Fruit fly (Drosophila melanogaster) whole organism: ENCODE results near the gene Calx.

ENCODE experiments used
- CG8478 ChIP-seq: fragments of >200 bp; optimal IDR thresholded peaks from 2 replicates; lab custom pipeline; 2018; ENCODE audit warnings: inconsistent platforms
- Dll ChIP-seq: fragments of >200 bp; optimal IDR thresholded peaks from 2 replicates; lab custom pipeline; 2017
- EcR ChIP-seq, 2 experiments: fragments of >200 bp; optimal IDR thresholded peaks; 2 replicates each; lab custom pipeline; 2017; ENCODE audit warnings: missing biosample characterization in 2 of 2, missing genetic modification characterization in 2 of 2, missing genetic modification reagents in 2 of 2
- pan ChIP-seq: fragments of >200 bp; optimal IDR thresholded peaks from 2 replicates; lab custom pipeline; 2017
- psq ChIP-seq: fragments of >200 bp; optimal IDR thresholded peaks from 2 replicates; lab custom pipeline; 2017
- usp ChIP-seq: fragments of >200 bp; optimal IDR thresholded peaks from 2 replicates; lab custom pipeline; 2017; ENCODE audit warnings: missing biosample characterization, missing genetic modification characterization, mixed read lengths

Gene Calx

DNA sequence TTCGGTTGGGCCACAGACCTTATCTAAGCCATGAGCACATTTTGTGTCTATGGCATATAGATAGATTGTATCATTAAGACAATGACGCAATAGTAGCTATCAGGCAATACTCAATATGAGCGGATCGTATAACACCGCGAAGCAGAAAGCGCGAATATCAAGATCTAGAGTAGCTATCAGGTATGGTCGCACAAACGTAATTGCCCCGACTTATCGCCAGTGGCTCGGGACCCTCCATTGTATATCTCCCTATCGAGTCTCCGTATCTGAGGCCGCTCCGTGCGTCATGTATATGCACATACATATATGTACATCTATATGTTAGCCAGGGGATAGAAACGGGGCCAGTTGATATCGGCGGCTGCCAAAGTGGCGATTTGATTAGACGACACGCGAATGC, 7.6 kb downstream of the Calx start:
- no peak for TF ChIP-seq Dll (lab: Kevin White, UChicago)
- TF ChIP-seq usp (GFP tag; lab: Kevin White, UChicago), result no peak
- no peak for TF ChIP-seq pan
- no peak for TF ChIP-seq psq (lab: Kevin White, UChicago)
- TF ChIP-seq CG8478, result no peak
- no peak for TF ChIP-seq EcR (GFP tag; optimal IDR thresholded peaks at IDR 0.05; lab: Kevin White, UChicago)

DNA sequence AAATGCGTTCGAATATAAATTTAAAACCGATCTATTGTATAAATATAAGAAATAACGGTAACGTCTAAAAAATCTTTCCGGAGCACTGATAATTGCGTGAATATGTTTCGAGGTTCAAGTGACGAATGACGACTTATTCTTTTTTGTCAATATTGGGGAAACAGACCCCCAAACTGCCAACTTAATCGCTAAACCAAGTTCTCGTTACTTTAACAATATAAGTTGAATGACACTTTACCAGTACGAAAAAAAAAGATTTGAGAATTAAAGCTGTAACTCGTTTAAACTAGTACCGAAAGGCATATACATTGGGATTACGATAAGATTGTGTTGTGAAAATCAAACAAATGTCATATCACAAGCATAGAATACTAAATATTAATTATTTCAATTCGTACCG, 9.9 kb downstream of the Calx start, which contains the start of gene CG43446:
CG43446 (minus strand) TSS at position 101 of the 400 bp plus-strand sequence.
- no peak for TF ChIP-seq CG8478
- TF ChIP-seq EcR (GFP tag; optimal IDR thresholded peaks at IDR 0.05; lab: Kevin White, UChicago), result no peak
- no peak for TF ChIP-seq usp (GFP tag; lab: Kevin White, UChicago)
- TF ChIP-seq Dll (lab: Kevin White, UChicago), result no peak
- TF ChIP-seq psq (lab: Kevin White, UChicago), result no peak
- no peak for TF ChIP-seq pan

DNA sequence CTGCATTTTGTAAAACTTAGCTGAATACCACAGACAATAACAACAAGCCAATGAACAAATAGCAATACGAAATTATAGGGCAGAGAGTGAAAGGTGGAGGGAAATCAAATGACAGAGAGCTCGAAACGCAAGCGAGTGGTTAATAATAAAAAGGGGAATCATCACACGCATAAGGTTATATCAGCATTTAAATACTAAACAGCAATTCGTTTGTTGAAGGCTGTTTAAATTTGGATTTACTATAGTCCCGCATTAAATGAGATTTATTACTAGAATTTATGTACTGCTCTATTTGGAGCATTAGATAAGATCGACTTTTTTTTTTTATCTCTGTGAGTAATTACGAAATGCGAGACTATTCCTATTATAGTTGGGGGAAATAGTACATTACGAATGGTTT, 10.6 kb downstream of the Calx start:
- TF ChIP-seq usp (GFP tag; lab: Kevin White, UChicago) (no peak), Dll (lab: Kevin White, UChicago) (no peak), pan (no peak), EcR (GFP tag; optimal IDR thresholded peaks at IDR 0.05; lab: Kevin White, UChicago) (no peak), psq (lab: Kevin White, UChicago) (no peak), CG8478 (no peak)

DNA sequence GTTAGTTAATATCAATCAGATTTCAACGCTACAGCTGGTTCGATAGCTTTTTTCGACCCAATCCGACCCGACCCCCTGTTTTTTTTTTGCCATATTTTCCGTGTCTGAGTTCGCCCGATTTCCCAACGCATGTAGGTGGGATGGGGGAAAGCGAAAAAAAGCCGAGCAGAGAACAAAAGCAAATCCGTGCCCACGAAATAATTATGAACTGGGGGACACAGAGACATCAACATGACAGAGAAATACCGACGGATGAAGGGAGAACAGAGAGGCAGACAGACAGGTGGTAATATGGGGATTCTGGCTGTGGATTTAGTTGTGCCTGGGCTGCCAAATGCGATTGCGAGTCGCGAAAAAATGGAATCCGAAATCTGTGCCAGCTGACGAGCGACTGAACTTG, 11.1 kb downstream of the Calx start:
- no peak for TF ChIP-seq CG8478
- no peak for TF ChIP-seq pan
- TF ChIP-seq EcR (GFP tag; optimal IDR thresholded peaks at IDR 0.05; lab: Kevin White, UChicago), result no peak
- no peak for TF ChIP-seq psq (lab: Kevin White, UChicago)
- TF ChIP-seq Dll (lab: Kevin White, UChicago), result no peak
- no peak for TF ChIP-seq usp (GFP tag; lab: Kevin White, UChicago)

DNA sequence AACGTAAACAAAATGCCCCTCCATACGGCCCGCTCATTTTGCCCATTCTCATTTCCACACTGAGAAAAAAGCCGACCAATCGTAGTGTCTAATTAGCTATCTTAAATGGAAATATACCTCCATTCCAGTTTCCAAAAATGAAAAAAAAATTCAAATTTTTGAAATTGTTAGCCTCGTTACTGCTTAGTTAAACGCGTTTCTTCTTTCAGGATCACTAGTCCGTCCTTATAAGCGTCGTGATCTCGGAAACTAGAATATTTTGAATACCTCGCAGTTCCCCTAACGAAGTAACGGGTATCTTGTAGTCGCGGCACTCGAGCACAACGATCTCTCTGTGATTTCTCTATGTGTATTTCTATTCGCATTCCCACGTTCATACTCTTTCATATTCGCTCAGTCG, 11.7 kb downstream of the Calx start:
- TF ChIP-seq psq (lab: Kevin White, UChicago) (no peak), CG8478 (no peak), usp (GFP tag; lab: Kevin White, UChicago) (no peak), pan (no peak), EcR (GFP tag; optimal IDR thresholded peaks at IDR 0.05; lab: Kevin White, UChicago) (no peak), Dll (lab: Kevin White, UChicago) (no peak)

DNA sequence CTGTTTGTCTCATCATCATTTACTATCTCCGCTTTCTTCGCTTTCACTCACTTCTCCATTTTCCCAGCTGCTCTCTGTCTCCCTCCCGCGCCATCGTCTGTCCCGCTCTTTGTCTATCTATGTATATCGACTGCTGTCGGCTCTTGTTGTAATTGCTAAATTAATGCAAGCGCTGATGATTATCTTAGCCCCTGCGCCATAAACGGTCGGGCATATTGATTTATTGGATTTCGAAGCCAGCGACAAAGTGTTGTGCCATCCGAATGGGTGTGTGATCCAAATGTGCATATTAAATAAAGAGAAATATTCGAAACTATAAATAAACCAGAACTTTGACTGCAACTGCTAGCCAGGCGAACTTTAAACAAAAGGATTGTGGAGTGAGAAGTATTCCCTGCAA, 12.4 kb downstream of the Calx start:
- TF ChIP-seq EcR (GFP tag; optimal IDR thresholded peaks at IDR 0.05; lab: Kevin White, UChicago) (no peak), Dll (lab: Kevin White, UChicago) (no peak), psq (lab: Kevin White, UChicago) (no peak), CG8478 (no peak), usp (GFP tag; lab: Kevin White, UChicago) (no peak), pan (no peak)

DNA sequence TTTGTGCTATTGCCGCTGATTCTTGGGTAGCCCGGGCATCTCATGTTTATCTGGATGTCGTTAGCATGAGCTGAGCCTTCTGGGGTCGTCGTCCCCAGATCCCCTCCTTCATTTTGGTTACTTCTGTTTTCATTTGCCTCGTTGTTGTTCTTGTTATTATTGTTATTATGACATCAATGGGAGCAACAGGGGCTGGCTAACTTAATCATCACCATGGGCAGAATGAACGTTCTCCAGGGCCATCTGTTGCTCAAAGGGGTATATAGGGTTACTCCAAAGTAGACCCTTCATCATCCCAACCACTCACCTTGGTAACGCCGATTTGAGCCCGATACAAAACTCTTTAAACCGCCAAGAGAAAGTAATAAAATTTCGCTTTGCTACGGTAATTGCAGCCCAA, 20.3 kb downstream of the Calx start:
- TF ChIP-seq psq (lab: Kevin White, UChicago) (no peak), EcR (GFP tag; optimal IDR thresholded peaks at IDR 0.05; lab: Kevin White, UChicago) (no peak), CG8478 (no peak), pan (no peak), Dll (lab: Kevin White, UChicago) (no peak)

DNA sequence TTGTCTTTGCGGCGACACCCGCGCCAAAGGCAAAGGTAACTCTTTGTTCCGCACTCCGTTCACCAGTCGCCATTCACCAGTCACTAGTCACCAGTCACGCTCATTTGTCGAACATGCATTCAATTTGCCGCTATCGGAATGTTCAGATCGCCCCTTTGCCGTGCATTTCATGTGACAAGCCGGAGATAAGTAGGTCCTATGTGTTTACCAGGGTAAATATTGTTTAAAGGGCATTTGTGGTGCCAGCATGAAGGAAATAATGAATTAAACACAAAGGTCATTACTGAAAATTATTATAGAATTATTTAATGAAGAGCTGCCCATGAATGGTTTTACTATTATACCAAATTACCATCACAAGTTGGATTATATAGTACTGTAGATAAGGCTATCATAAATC, 23.1 kb downstream of the Calx start:
- no peak for TF ChIP-seq pan
- no peak for TF ChIP-seq usp (GFP tag; lab: Kevin White, UChicago)
- TF ChIP-seq EcR (GFP tag; optimal IDR thresholded peaks at IDR 0.05; lab: Kevin White, UChicago), result no peak
- no peak for TF ChIP-seq psq (lab: Kevin White, UChicago)
- no peak for TF ChIP-seq CG8478
- TF ChIP-seq Dll (lab: Kevin White, UChicago), result no peak

DNA sequence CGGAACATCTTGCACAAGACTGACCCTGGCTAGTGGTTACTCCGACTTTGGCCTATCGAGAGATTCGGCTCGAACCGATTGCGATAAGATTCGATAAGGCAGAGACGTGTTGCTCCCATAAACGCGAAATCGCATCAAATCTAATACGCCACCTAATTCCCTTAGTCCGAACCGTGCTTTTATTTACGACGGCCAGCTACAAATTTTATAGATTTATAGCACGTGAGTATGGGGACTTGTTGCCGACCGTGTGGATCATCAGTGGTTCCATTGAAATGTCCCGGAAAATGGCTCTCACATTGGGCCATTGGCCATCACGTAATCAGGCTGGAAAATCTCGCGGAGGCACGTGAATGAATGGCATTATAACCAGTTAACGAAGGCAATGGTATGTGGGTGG, 29.0 kb downstream of the Calx start, which contains the start of gene Alp5:
Alp5 (minus strand) TSS at position 24 of the 400 bp plus-strand sequence.
- no peak for TF ChIP-seq usp (GFP tag; lab: Kevin White, UChicago)
- no peak for TF ChIP-seq CG8478
- TF ChIP-seq EcR (GFP tag; optimal IDR thresholded peaks at IDR 0.05; lab: Kevin White, UChicago), result no peak

DNA sequence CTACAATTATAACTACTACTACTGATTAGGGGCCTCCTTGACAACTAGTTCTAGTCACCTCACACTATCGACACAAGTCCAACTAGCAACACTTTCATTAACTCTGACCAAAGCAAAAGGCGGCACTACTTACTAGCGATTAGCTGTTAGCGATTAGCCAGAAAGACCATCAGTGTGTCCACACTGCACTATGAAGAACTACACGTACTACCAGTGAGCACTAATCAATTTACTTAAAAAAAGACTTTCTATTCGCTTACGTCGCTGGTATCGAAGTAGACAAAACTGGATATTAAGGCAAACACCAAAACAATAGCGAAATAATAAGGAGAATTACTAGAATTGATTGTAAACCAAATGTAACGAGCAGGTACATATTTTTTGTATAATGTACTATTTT, 35.8 kb downstream of the Calx start:
- no peak for TF ChIP-seq pan
- TF ChIP-seq usp (GFP tag; lab: Kevin White, UChicago), result no peak
- no peak for TF ChIP-seq EcR (GFP tag; optimal IDR thresholded peaks at IDR 0.05; lab: Kevin White, UChicago)
- no peak for TF ChIP-seq CG8478

DNA sequence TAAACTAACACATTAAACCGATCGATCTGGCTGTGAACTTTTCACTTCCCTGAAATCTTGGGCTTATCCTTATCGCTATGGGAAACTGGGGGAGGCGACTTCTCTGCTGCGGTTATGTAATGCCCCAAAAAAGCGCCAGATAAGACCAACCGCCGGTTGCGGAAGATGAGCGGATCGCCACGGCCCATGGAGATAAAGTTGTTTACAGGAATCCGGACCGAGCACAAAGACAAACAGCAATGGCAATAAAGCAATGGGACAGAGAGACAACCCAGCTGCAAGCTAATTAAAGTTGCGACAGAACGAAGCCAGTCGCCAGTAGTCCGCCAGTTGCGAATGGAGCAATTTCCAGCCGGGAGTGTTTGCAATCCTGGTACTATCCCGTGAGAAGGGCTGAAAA, 37.7 kb downstream of the Calx start, which contains the start of gene CG5697:
CG5697 (plus strand) TSS at position 314 of the 400 bp plus-strand sequence.
- no peak for TF ChIP-seq CG8478
- no peak for TF ChIP-seq EcR (GFP tag; optimal IDR thresholded peaks at IDR 0.05; lab: Kevin White, UChicago)
- no peak for TF ChIP-seq usp (GFP tag; lab: Kevin White, UChicago)
- no peak for TF ChIP-seq pan

DNA sequence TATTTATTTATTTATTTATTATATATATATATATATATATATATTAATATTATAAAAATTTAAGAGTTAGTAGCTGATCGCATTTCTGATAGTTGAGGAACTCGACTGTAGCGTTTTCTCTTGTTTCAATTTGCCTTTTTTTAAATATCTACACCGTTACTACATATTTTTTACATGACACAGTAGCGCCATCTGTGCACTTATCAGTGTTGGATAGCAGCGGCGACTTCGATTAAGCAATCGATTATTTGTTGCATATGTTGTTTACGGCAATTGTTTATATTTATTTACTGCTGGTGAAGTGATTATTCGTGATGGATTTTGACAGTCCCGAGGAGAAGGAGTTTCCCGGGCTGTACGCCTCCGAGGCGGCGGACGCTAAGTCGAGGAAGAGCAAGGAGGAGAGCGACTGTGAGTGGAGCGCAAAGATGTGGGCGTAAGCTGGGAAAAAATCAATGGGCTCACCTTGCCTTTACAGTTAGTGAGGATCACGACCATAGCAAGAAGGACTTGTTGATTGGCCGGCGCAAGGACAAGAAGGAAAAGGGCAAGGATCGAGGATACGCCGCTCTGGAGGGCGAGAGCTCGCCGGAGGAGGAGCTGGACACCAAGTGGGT, 39.6 kb downstream of the Calx start, which contains the start of gene Rlip:
Rlip (plus strand) TSS at position 221 of the 617 bp plus-strand sequence.
- TF ChIP-seq pan (no peak), Dll (lab: Kevin White, UChicago) (no peak), EcR (GFP tag; optimal IDR thresholded peaks at IDR 0.05; lab: Kevin White, UChicago) (no peak)

DNA sequence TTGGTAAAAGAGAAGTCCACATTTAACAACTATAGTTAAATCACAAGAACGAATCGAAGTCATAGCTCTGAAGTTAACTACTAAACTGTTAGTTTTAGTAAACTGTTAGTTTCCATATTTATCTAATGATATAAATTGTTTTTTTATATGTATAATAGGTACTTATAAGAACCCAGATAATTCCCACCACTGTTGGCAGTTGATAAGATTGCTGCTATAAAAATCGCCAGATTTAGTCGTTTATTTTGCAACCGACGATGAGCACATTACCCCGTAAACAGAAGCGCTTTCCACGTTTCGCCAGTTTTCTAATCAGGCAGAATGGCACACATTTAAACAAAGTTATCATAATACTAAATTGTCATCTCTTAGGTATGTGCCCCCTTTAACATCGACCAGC, 41.1 kb downstream of the Calx start:
- TF ChIP-seq psq (lab: Kevin White, UChicago) (no peak), pan (no peak), CG8478 (no peak), usp (GFP tag; lab: Kevin White, UChicago) (no peak)
